Worm (Caenorhabditis elegans) whole organism, mixed stage, embryonic: ENCODE measurements around the gene elt-1.

Experiments used
- ces-1 ChIP-seq: fragments of 150-350 bp; optimal IDR thresholded peaks from 2 replicates; lab custom pipeline; 2014; ENCODE audit warnings: missing biosample characterization, missing genetic modification reagents, missing genetic modification characterization
- elt-3 ChIP-seq: fragments of 150-350 bp; optimal IDR thresholded peaks from 2 replicates; lab custom pipeline; 2014; ENCODE audit warnings: missing biosample characterization, missing genetic modification characterization
- lin-13 ChIP-seq: fragments of 150-350 bp; optimal IDR thresholded peaks from 2 replicates; lab custom pipeline; 2014; ENCODE audit warnings: missing biosample characterization, missing genetic modification characterization
- mab-5 ChIP-seq: fragments of 150-350 bp; optimal IDR thresholded peaks from 2 replicates; lab custom pipeline; 2014; ENCODE audit warnings: missing biosample characterization, missing genetic modification characterization
- nhr-237 ChIP-seq: fragments of 150-350 bp; optimal IDR thresholded peaks from 2 replicates; lab custom pipeline; 2014; ENCODE audit warnings: missing biosample characterization, missing genetic modification characterization
- pha-4 ChIP-seq: fragments of 150-350 bp; optimal IDR thresholded peaks from 2 replicates; lab custom pipeline; 2018; ENCODE audit warnings: missing biosample characterization, missing genetic modification reagents, missing genetic modification characterization
- sem-2 ChIP-seq: fragments of 200-800 bp; sonication (Bioruptor generic); optimal IDR thresholded peaks from 2 replicates; lab custom pipeline; 2018; ENCODE audit warnings: mild to moderate bottlenecking, missing genetic modification characterization, missing compliant biosample characterization
- snpc-4 ChIP-seq: fragments of 150-350 bp; optimal IDR thresholded peaks from 2 replicates; lab custom pipeline; 2014; ENCODE audit warnings: missing biosample characterization, missing genetic modification characterization
- sptf-1 ChIP-seq: sonication (generic microtip); optimal IDR thresholded peaks from 2 replicates; lab custom pipeline; 2017; ENCODE audit warnings: mild to moderate bottlenecking, missing genetic modification characterization, moderate library complexity, missing compliant biosample characterization
- unc-39 ChIP-seq: fragments of 150-350 bp; optimal IDR thresholded peaks from 2 replicates; lab custom pipeline; 2014; ENCODE audit warnings: missing biosample characterization, missing genetic modification characterization
- unc-62 ChIP-seq: fragments of 150-350 bp; optimal IDR thresholded peaks from 2 replicates; lab custom pipeline; 2014; ENCODE audit warnings: missing biosample characterization, missing genetic modification reagents, missing genetic modification characterization
- ztf-11 ChIP-seq: fragments of 150-350 bp; optimal IDR thresholded peaks from 2 replicates; lab custom pipeline; 2014; ENCODE audit warnings: missing biosample characterization, missing genetic modification characterization

ce11 chrIV:9648682-9649081, 33.9 kb downstream of the elt-1 start, which contains the start of gene srm-3:
- TF ChIP-seq unc-62 (GFP tag; lab: Kevin White, UChicago) (no peak), ces-1 (no peak), lin-13 (tag; lab: Kevin White, UChicago) (no peak), snpc-4 (tag; lab: Kevin White, UChicago) (no peak), pha-4 (tag; lab: Kevin White, UChicago) (no peak), mab-5 (tag; lab: Kevin White, UChicago) (no peak), sem-2 (no peak), unc-39 (tag; lab: Kevin White, UChicago) (no peak), elt-3 (tag; lab: Kevin White, UChicago) (no peak), nhr-237 (tag; lab: Kevin White, UChicago) (no peak), ztf-11 (tag; lab: Kevin White, UChicago) (no peak), sptf-1 (tag; lab: Kevin White, UChicago) (no peak)
